Fruit fly (Drosophila melanogaster) whole organism, pupa: Measurements from ENCODE around the gene CG17329.

Experiments
- CG10348 ChIP-seq: fragments of 200-800 bp; sonication (Bioruptor generic); IDR thresholded peaks from 2 replicates; pipeline ENCODE4 v1.3.6; 2022; ENCODE audit warnings: missing biosample characterization, missing genetic modification characterization
- CG12605 ChIP-seq: fragments of 200-800 bp; sonication (Bioruptor generic); IDR thresholded peaks from 2 replicates; pipeline ENCODE4 v1.3.6; 2022; ENCODE audit warnings: missing biosample characterization, missing genetic modification characterization
- CG13204 ChIP-seq: fragments of 200-800 bp; sonication (Bioruptor generic); optimal IDR thresholded peaks from 2 replicates; lab custom pipeline; 2018; ENCODE audit warnings: missing biosample characterization, mild to moderate bottlenecking, missing genetic modification characterization, moderate library complexity
- CG14655 ChIP-seq: fragments of 200-800 bp; sonication (Bioruptor generic); optimal IDR thresholded peaks from 3 replicates; lab custom pipeline; 2017; ENCODE audit warnings: mild to moderate bottlenecking, missing biosample characterization, missing genetic modification reagents, missing genetic modification characterization
- CG15710 ChIP-seq: fragments of 200-800 bp; sonication (Bioruptor generic); optimal IDR thresholded peaks from 2 replicates; lab custom pipeline; 2018; ENCODE audit warnings: missing biosample characterization, mild to moderate bottlenecking, missing genetic modification characterization, moderate library complexity
- CG17806 ChIP-seq: fragments of 200-800 bp; sonication (Bioruptor generic); optimal IDR thresholded peaks from 2 replicates; lab custom pipeline; 2018; ENCODE audit warnings: missing biosample characterization, mild to moderate bottlenecking, missing genetic modification characterization, moderate library complexity
- CG32121 ChIP-seq: fragments of 200-800 bp; sonication (Bioruptor generic); IDR thresholded peaks from 2 replicates; pipeline ENCODE4 v1.3.6; 2022; ENCODE audit warnings: missing biosample characterization, missing genetic modification characterization
- CG34367 ChIP-seq: fragments of 200-800 bp; sonication (Bioruptor generic); optimal IDR thresholded peaks from 2 replicates; lab custom pipeline; 2018; ENCODE audit warnings: missing biosample characterization, mild to moderate bottlenecking, missing genetic modification characterization
- CG4496 ChIP-seq: fragments of 200-800 bp; sonication (Bioruptor generic); IDR thresholded peaks from 3 replicates; pipeline ENCODE4 v1.3.6; 2022; ENCODE audit warnings: missing biosample characterization, missing genetic modification characterization
- CG8159 ChIP-seq: fragments of 200-800 bp; sonication (Bioruptor generic); optimal IDR thresholded peaks from 3 replicates; lab custom pipeline; 2018; ENCODE audit warnings: missing biosample characterization, mild to moderate bottlenecking, missing genetic modification characterization, moderate library complexity
- CG8301 ChIP-seq: fragments of 200-800 bp; sonication (Bioruptor generic); optimal IDR thresholded peaks from 2 replicates; lab custom pipeline; 2018; ENCODE audit warnings: missing biosample characterization, mild to moderate bottlenecking, missing genetic modification characterization
- CG9948 ChIP-seq: fragments of 200-800 bp; sonication (Bioruptor generic); optimal IDR thresholded peaks from 2 replicates; lab custom pipeline; 2018; ENCODE audit warnings: missing biosample characterization, mild to moderate bottlenecking, missing genetic modification characterization, moderate library complexity
- D1 ChIP-seq: fragments of 200-800 bp; sonication (Bioruptor generic); optimal IDR thresholded peaks from 2 replicates; lab custom pipeline; 2018; ENCODE audit warnings: missing biosample characterization, mild to moderate bottlenecking, missing genetic modification characterization, moderate library complexity
- EcR ChIP-seq: fragments of 200-800 bp; sonication (Bioruptor generic); optimal IDR thresholded peaks from 3 replicates; lab custom pipeline; 2019; ENCODE audit warnings: missing biosample characterization, missing genetic modification characterization, mild to moderate bottlenecking, moderate library complexity, missing genetic modification reagents
- Ets98B ChIP-seq: fragments of 200-800 bp; sonication (Bioruptor generic); IDR thresholded peaks from 2 replicates; pipeline ENCODE4 v1.3.6; 2022; ENCODE audit warnings: missing biosample characterization, missing genetic modification characterization
- Pif1A ChIP-seq: fragments of 200-800 bp; sonication (Bioruptor generic); optimal IDR thresholded peaks from 3 replicates; lab custom pipeline; 2016; ENCODE audit warnings: missing biosample characterization, missing genetic modification characterization
- Pif1B ChIP-seq: fragments of 200-800 bp; sonication (Bioruptor generic); optimal IDR thresholded peaks from 3 replicates; lab custom pipeline; 2016; ENCODE audit warnings: missing biosample characterization, missing genetic modification characterization
- Snoo ChIP-seq: fragments of 200-800 bp; sonication (Bioruptor generic); optimal IDR thresholded peaks from 3 replicates; lab custom pipeline; 2017; ENCODE audit warnings: missing biosample characterization, mild to moderate bottlenecking, missing genetic modification characterization, inconsistent platforms
- fd96Ca ChIP-seq: fragments of 200-800 bp; sonication (Bioruptor generic); IDR thresholded peaks from 3 replicates; pipeline ENCODE4 v1.3.6; 2022; ENCODE audit warnings: missing biosample characterization, missing genetic modification characterization
- gl ChIP-seq: fragments of 200-800 bp; sonication (Bioruptor generic); optimal IDR thresholded peaks from 2 replicates; lab custom pipeline; 2018; ENCODE audit warnings: missing biosample characterization, mild to moderate bottlenecking, missing genetic modification characterization
- rn ChIP-seq: fragments of 200-800 bp; sonication (Bioruptor generic); IDR thresholded peaks from 2 replicates; pipeline ENCODE4 v1.3.6; 2022; ENCODE audit warnings: missing biosample characterization, missing genetic modification characterization

CG17329 gene

DNA sequence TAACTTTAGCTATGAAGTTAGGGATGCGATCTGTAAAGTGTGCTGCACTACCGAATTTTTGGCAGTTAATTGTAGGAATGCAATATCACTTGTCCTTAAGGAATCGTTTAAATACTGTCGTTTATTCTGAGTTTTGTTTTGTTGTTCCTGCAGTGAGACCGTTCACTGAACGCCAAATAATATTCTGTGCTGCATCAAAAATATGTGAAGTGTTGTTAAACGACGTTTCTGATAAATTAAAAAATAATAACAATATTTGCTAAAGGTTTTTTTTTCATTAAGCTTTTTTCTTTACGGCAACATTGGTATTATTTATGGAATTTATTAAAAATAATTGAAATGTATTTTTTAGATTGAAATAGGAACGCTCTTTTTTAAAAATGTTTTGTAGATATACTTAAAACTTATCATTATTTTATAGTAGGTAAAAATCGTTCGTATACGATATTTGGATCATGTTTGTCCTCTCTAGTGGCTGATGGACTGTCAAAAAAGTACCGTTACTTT lies 11.7 kb downstream of the CG17329 start, which contains the start of gene GMF:
Gene GMF, minus strand, starts transcription at position 182 of the 507 bp plus-strand sequence.
- no peak for TF ChIP-seq Pif1A (GFP tag; lab: Kevin White, UChicago)
- TF ChIP-seq CG15710 (tag; lab: Kevin White, UChicago): peak; percentile 34
- TF ChIP-seq D1 (tag; lab: Kevin White, UChicago): peak; percentile 58

DNA sequence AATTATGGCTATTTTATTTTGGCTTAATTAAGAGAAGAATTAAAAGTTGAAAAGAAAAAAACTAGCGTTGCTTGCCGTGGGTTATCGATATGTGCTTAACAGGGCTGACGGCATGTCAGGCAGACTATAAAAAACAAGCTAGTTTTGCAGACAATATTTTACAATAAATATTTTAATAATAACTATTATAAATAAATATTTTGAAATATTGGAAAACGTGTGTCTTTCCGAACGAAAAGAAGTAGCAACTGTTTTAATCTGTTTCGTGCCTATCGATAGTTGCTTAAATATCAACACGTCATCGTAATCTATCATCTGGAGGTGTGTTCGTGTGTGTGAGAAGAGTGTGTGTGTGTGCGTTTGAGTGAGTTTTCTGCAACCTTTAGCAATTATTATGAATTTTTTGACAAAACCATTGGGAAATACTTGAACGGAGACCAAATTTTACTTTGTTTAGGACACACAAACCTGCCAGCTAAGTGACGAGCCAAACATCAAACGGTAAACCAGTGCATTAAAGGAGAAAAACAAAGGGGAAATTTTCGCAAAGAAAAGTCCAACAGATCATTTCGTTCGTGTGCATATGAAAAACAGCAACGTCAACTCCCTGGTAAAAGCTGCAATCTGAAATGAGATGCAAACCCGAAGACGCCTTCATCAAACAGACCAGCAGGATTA lies 16.1 kb downstream of the CG17329 start, which contains the start of the genes CG5861 and Syx5:
Gene CG5861, minus strand, starts transcription at position 273 of the 678 bp plus-strand sequence.
Gene Syx5, plus strand, starts transcription at position 321 of the 678 bp plus-strand sequence.
- TF ChIP-seq CG10348 (GFP tag; lab: Robert Waterston, UW) (no peak), CG13204 (GFP tag; lab: Kevin White, UChicago) (no peak), CG4496 (GFP tag; lab: Robert Waterston, UW) (no peak), CG12605 (GFP tag; lab: Robert Waterston, UW) (no peak), fd96Ca (GFP tag; lab: Robert Waterston, UW) (no peak; the same call in 2 of the 3 replicates), CG17806 (tag; lab: Kevin White, UChicago) (peak; percentile 37), CG32121 (GFP tag; lab: Robert Waterston, UW) (peak; percentile 57; the same call in 1 of the 2 replicates), gl (tag; lab: Kevin White, UChicago) (no peak), CG9948 (tag; lab: Kevin White, UChicago) (peak; percentile 12), Pif1B (GFP tag; lab: Kevin White, UChicago) (no peak), CG8301 (tag; lab: Kevin White, UChicago) (no peak), EcR (GFP tag; lab: Kevin White, UChicago) (peak; percentile 0), CG34367 (no peak), D1 (tag; lab: Kevin White, UChicago) (no peak), rn (GFP tag; lab: Robert Waterston, UW) (peak; percentile 42; the same call in 1 of the 2 replicates), CG15710 (tag; lab: Kevin White, UChicago) (peak; percentile 42), Ets98B (GFP tag; lab: Robert Waterston, UW) (peak; percentile 60), CG8159 (tag; lab: Kevin White, UChicago) (no peak), CG14655 (GFP tag; lab: Kevin White, UChicago) (no peak), Pif1A (GFP tag; lab: Kevin White, UChicago) (no peak), Snoo (tag; lab: Kevin White, UChicago) (peak; percentile 29)

DNA sequence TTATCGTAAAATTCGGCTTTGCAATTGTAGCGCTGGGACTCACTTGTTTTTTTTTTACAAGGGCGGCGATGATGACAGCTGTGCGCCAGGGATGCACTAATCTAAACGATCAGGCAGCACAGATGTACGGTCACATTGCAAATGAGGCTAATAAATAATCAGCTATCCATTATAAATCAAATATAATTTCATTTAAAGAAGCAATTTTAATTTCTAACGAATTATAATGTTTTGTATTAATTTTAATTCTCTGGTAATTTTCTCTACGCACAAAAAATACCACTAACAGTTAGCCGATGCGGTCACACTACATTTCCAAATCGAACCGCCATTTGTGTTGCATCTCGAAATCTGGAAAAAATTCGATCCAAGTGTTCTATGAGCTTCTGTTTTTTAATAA lies 19.6 kb downstream of the CG17329 start, which contains the start of the genes cni and fzy:
Gene cni, minus strand, starts transcription at position 79 of the 400 bp plus-strand sequence.
Gene fzy, plus strand, starts transcription at position 309 of the 400 bp plus-strand sequence.
- TF ChIP-seq CG8159 (tag; lab: Kevin White, UChicago) (no peak), gl (tag; lab: Kevin White, UChicago) (no peak), CG8301 (tag; lab: Kevin White, UChicago) (no peak)

DNA sequence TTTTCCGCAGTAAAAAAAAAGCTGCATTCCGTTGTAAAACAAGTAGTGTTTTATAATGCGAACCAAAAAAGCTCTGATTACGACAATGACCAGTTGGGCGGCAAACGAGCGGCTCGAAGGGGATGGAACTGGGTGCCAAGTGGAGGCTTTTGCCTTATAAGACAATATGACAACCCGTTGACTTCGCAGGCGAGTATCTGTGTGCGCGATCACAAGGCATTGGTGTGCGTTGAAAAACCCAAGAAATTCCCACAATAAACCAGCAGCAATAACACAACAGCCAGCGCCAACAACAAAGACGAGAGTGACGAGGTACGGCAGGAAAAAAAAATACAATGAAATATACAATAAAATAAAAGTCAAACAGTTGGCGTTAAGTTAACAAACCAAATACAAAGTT lies 23.9 kb downstream of the CG17329 start:
- TF ChIP-seq Snoo (tag; lab: Kevin White, UChicago) (peak; percentile 23), Pif1A (GFP tag; lab: Kevin White, UChicago) (no peak), CG15710 (tag; lab: Kevin White, UChicago) (peak; percentile 16), EcR (GFP tag; lab: Kevin White, UChicago) (peak; percentile 86), CG34367 (peak; percentile 3), CG12605 (GFP tag; lab: Robert Waterston, UW) (peak; percentile 60), rn (GFP tag; lab: Robert Waterston, UW) (0 out of 2 replicates have a peak, but pooled peaks have one; percentile 15), CG32121 (GFP tag; lab: Robert Waterston, UW) (peak; percentile 40; the same call in 1 of the 2 replicates), CG10348 (GFP tag; lab: Robert Waterston, UW) (no peak), Ets98B (GFP tag; lab: Robert Waterston, UW) (peak; percentile 44; the same call in 1 of the 2 replicates), gl (tag; lab: Kevin White, UChicago) (peak; percentile 66)

- TF ChIP-seq Pif1B (GFP tag; lab: Kevin White, UChicago) (no peak), Pif1A (GFP tag; lab: Kevin White, UChicago) (no peak), CG32121 (GFP tag; lab: Robert Waterston, UW) (no peak), CG13204 (GFP tag; lab: Kevin White, UChicago) (no peak), Snoo (tag; lab: Kevin White, UChicago) (no peak), CG8301 (tag; lab: Kevin White, UChicago) (no peak), CG4496 (GFP tag; lab: Robert Waterston, UW) (no peak), fd96Ca (GFP tag; lab: Robert Waterston, UW) (no peak), D1 (tag; lab: Kevin White, UChicago) (no peak), CG15710 (tag; lab: Kevin White, UChicago) (no peak), rn (GFP tag; lab: Robert Waterston, UW) (no peak), gl (tag; lab: Kevin White, UChicago) (no peak)
These were observed 24.8 kb downstream of the CG17329 start for dm6 chr2L:16315844-16316243.
